Worm (Caenorhabditis elegans) whole organism, L1 larva: ENCODE results near the gene clc-28.

Source experiments
- nhr-237 ChIP-seq: fragments of 150-350 bp; optimal IDR thresholded peaks from 2 replicates; lab custom pipeline; 2014; ENCODE audit warnings: missing biosample characterization, missing genetic modification characterization
- zag-1 ChIP-seq: fragments of 150-350 bp; optimal IDR thresholded peaks from 2 replicates; lab custom pipeline; 2014; ENCODE audit warnings: missing biosample characterization, missing genetic modification characterization
- ztf-11 ChIP-seq, 2 experiments: sonication (generic microtip); optimal IDR thresholded peaks; 2 replicates each; lab custom pipeline; 2016 to 2017; ENCODE audit warnings: missing genetic modification characterization in 2 of 2, missing biosample characterization in 1 of 2, missing compliant biosample characterization in 1 of 2

DNA sequence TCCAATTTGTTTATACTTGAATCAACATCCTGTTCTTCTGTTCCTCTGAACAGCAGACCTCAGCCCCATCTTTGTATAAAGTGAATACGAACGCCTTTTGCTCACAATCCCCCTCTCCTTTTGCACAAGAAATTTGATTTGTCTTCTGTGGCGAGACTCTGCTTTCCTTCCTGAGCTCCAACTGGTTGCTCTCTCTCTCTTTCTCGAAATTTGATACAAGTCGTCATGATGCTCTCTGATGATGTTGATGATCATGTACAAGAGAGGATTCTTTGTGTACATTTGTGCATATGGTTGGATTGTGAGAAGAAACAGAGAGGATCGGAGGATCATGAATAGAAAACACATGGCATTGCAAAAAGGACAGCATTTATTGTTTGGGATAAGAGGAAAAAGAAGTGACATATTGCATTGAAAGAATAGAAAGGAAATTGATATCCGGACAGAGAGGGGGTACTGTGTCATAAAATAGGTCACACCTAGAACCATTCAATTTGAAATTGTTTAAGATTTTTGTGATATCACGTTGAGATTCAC lies 38.3 kb downstream of the clc-28 start:
- no peak for TF ChIP-seq nhr-237 (tag; lab: Kevin White, UChicago)
- TF ChIP-seq ztf-11 (tag; optimal IDR thresholded peaks at IDR 0.05; lab: Kevin White, UChicago): no peak
- TF ChIP-seq zag-1 (tag; lab: Kevin White, UChicago): no peak
